Worm (Caenorhabditis elegans) whole organism, L3 larva: Measurements from ENCODE around the gene F53B3.6.

Experiments used
- R02D3.7 ChIP-seq: fragments of 150-350 bp; optimal IDR thresholded peaks from 2 replicates; lab custom pipeline; 2014; ENCODE audit warnings: missing biosample characterization, missing genetic modification characterization
- ama-1 ChIP-seq: fragments of 150-350 bp; optimal IDR thresholded peaks from 2 replicates; lab custom pipeline; 2018
- ceh-28 ChIP-seq: fragments of 150-350 bp; optimal IDR thresholded peaks from 2 replicates; lab custom pipeline; 2014; ENCODE audit warnings: missing biosample characterization, missing genetic modification reagents, missing genetic modification characterization
- ceh-82 ChIP-seq: fragments of 150-350 bp; optimal IDR thresholded peaks from 2 replicates; lab custom pipeline; 2014; ENCODE audit warnings: missing biosample characterization, missing genetic modification characterization
- ceh-9 ChIP-seq: sonication (generic microtip); optimal IDR thresholded peaks from 2 replicates; lab custom pipeline; 2018; ENCODE audit warnings: missing biosample characterization, missing genetic modification characterization
- daf-12 ChIP-seq: fragments of 150-350 bp; optimal IDR thresholded peaks from 2 replicates; lab custom pipeline; 2014; ENCODE audit warnings: missing biosample characterization, missing genetic modification reagents, missing genetic modification characterization
- egl-27 ChIP-seq: sonication (generic microtip); optimal IDR thresholded peaks from 4 replicates; lab custom pipeline; 2017; ENCODE audit warnings: missing biosample characterization, missing genetic modification reagents, missing genetic modification characterization
- elt-1 ChIP-seq: fragments of 150-350 bp; optimal IDR thresholded peaks from 2 replicates; lab custom pipeline; 2014; ENCODE audit warnings: missing biosample characterization, missing genetic modification characterization
- elt-2 ChIP-seq: sonication (generic microtip); optimal IDR thresholded peaks from 2 replicates; lab custom pipeline; 2016; ENCODE audit warnings: missing genetic modification reagents, mild to moderate bottlenecking, missing genetic modification characterization, missing compliant biosample characterization
- elt-3 ChIP-seq, 3 experiments: fragments of 150-350 bp in 1 of 3; sonication (generic microtip) in 2 of 3; optimal IDR thresholded peaks; 2 replicates in 2 of 3; 4 replicates in 1 of 3; lab custom pipeline; 2014 to 2017; ENCODE audit warnings: missing biosample characterization in 3 of 3, missing genetic modification characterization in 3 of 3
- fkh-10 ChIP-seq: sonication (generic microtip); optimal IDR thresholded peaks from 2 replicates; lab custom pipeline; 2017; ENCODE audit warnings: missing biosample characterization, missing genetic modification reagents, missing genetic modification characterization
- hmg-11 ChIP-seq: sonication (generic microtip); optimal IDR thresholded peaks from 2 replicates; lab custom pipeline; 2016; ENCODE audit warnings: missing genetic modification characterization, missing compliant biosample characterization
- lin-15B ChIP-seq: fragments of 150-350 bp; optimal IDR thresholded peaks from 2 replicates; lab custom pipeline; 2014; ENCODE audit warnings: missing biosample characterization, missing genetic modification characterization
- lin-39 ChIP-seq: fragments of 150-350 bp; optimal IDR thresholded peaks from 2 replicates; lab custom pipeline; 2018; ENCODE audit warnings: missing biosample characterization, missing genetic modification reagents, missing genetic modification characterization
- mml-1 ChIP-seq: fragments of 150-350 bp; sonication (generic microtip); optimal IDR thresholded peaks from 3 replicates; lab custom pipeline; 2014; ENCODE audit warnings: missing biosample characterization, missing genetic modification characterization
- nhr-12 ChIP-seq: fragments of 150-350 bp; optimal IDR thresholded peaks from 2 replicates; lab custom pipeline; 2014; ENCODE audit warnings: missing biosample characterization, missing genetic modification characterization
- nhr-23 ChIP-seq: fragments of 150-350 bp; optimal IDR thresholded peaks from 2 replicates; lab custom pipeline; 2014; ENCODE audit warnings: missing biosample characterization, missing genetic modification reagents, missing genetic modification characterization
- nhr-237 ChIP-seq: fragments of 150-350 bp; optimal IDR thresholded peaks from 2 replicates; lab custom pipeline; 2014; ENCODE audit warnings: missing biosample characterization, missing genetic modification characterization
- nhr-25 ChIP-seq: sonication (generic microtip); optimal IDR thresholded peaks from 2 replicates; lab custom pipeline; 2017; ENCODE audit warnings: missing biosample characterization, missing genetic modification characterization
- nhr-28 ChIP-seq: fragments of 150-350 bp; optimal IDR thresholded peaks from 2 replicates; lab custom pipeline; 2014; ENCODE audit warnings: missing biosample characterization, missing genetic modification characterization
- nhr-43 ChIP-seq: sonication (generic microtip); optimal IDR thresholded peaks from 2 replicates; lab custom pipeline; 2016; ENCODE audit warnings: mild to moderate bottlenecking, missing genetic modification characterization, missing compliant biosample characterization; ENCODE audit not compliant: poor library complexity, severe bottlenecking
- nhr-67 ChIP-seq: fragments of 150-350 bp; optimal IDR thresholded peaks from 2 replicates; lab custom pipeline; 2014; ENCODE audit warnings: missing biosample characterization, missing genetic modification characterization
- nhr-76 ChIP-seq: fragments of 150-350 bp; sonication (generic microtip); optimal IDR thresholded peaks from 5 replicates; lab custom pipeline; 2014; ENCODE audit warnings: missing biosample characterization, missing genetic modification characterization
- pha-4 ChIP-seq: fragments of 150-350 bp; optimal IDR thresholded peaks from 2 replicates; lab custom pipeline; 2014; ENCODE audit warnings: missing biosample characterization, missing genetic modification reagents, missing genetic modification characterization
- pqm-1 ChIP-seq: fragments of 150-350 bp; optimal IDR thresholded peaks from 2 replicates; lab custom pipeline; 2017; ENCODE audit warnings: missing biosample characterization, missing genetic modification characterization, inconsistent platforms
- sea-2 ChIP-seq: fragments of 150-350 bp; sonication (generic microtip); optimal IDR thresholded peaks from 4 replicates; lab custom pipeline; 2014; ENCODE audit warnings: missing biosample characterization, missing genetic modification reagents, missing genetic modification characterization
- skn-1 ChIP-seq: fragments of 150-350 bp; optimal IDR thresholded peaks from 2 replicates; lab custom pipeline; 2014; ENCODE audit warnings: missing biosample characterization, missing genetic modification characterization
- snpc-4 ChIP-seq: fragments of 150-350 bp; optimal IDR thresholded peaks from 2 replicates; lab custom pipeline; 2014; ENCODE audit warnings: missing biosample characterization, missing genetic modification characterization
- tbx-2 ChIP-seq: sonication (generic microtip); optimal IDR thresholded peaks from 2 replicates; lab custom pipeline; 2016; ENCODE audit warnings: mild to moderate bottlenecking, missing genetic modification characterization, missing compliant biosample characterization
- unc-39 ChIP-seq: sonication (generic microtip); optimal IDR thresholded peaks from 4 replicates; lab custom pipeline; 2017; ENCODE audit warnings: missing biosample characterization, missing genetic modification characterization
- unc-62 ChIP-seq: fragments of 150-350 bp; sonication (generic microtip); optimal IDR thresholded peaks from 4 replicates; lab custom pipeline; 2014; ENCODE audit warnings: missing biosample characterization, missing genetic modification reagents, missing genetic modification characterization
- zag-1 ChIP-seq: fragments of 150-350 bp; optimal IDR thresholded peaks from 2 replicates; lab custom pipeline; 2014; ENCODE audit warnings: missing biosample characterization, missing genetic modification characterization
- ztf-11 ChIP-seq: fragments of 150-350 bp; optimal IDR thresholded peaks from 2 replicates; lab custom pipeline; 2014; ENCODE audit warnings: missing biosample characterization, missing genetic modification characterization
- ztf-4 ChIP-seq: fragments of 150-350 bp; optimal IDR thresholded peaks from 2 replicates; lab custom pipeline; 2014; ENCODE audit warnings: missing biosample characterization, missing genetic modification characterization

The F53B3.6 gene

DNA sequence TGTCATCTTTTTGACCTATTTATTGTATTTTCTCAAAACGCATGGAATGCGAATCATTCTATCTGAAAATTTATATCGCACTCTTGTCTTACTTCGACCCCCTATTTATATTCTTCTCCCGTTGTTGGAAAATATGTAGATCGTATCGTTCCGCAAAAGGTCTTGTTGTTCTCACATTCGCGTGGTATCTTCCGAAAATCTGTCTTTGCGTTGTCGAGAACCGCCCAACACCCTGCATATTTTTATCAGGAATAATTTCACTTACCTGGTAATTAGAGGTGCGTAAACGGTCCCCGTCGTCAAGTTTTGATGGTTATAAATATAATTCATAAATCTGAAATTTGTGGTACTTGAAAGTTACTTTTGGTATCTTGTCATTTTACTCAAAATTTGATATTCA lies 38.8 kb downstream of the F53B3.6 start:
- TF ChIP-seq nhr-67 (tag; lab: Kevin White, UChicago) (no peak), elt-1 (tag; lab: Kevin White, UChicago) (peak; percentile 47)

DNA sequence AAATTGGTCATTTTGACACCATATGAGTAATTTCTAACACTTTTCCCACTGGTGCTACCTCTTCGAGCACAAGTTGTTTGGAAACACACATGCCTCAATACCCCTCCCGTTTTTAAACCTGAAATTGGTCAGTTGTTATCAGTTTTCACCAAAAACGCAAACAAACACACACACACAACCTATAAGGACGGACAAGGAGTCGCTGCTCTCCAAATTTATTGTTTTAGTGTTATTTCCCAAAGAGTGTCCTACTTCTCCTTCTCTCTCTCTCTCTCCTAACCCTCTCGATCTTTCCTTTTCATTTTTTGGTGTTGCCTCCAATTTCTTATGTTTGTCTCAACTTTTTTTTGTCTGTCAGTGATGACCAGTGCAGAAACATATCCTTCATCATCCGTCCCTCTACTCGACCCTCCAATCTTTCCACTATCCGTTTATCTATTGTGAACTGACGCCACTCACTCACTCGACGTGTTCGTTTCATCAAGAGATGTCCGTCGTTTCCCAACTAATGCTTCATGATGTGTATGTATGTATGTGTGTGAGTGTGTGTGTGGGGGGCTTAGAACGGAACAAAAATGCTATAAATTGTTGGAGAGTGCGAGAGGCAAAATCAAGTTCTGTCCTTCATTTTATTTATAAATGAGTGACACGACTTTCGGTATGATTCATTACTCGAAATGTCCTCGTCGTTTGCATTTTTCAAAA lies 39.8 kb downstream of the F53B3.6 start:
- no peak for TF ChIP-seq R02D3.7
- TF ChIP-seq nhr-25 (tag; lab: Kevin White, UChicago): peak; percentile 72
- no peak for TF ChIP-seq ztf-4
- TF ChIP-seq ceh-82 (tag; lab: Kevin White, UChicago): no peak
- peak; percentile 35 for TF ChIP-seq pqm-1 (tag; lab: Kevin White, UChicago)
- TF ChIP-seq skn-1 (tag; lab: Kevin White, UChicago): no peak
- no peak for TF ChIP-seq ceh-9 (tag; lab: Kevin White, UChicago)
- peak; percentile 10 for TF ChIP-seq nhr-23 (tag; lab: Kevin White, UChicago)
- TF ChIP-seq lin-15B: no peak
- TF ChIP-seq nhr-12 (tag; lab: Kevin White, UChicago): no peak
- peak; percentile 83 for TF ChIP-seq unc-62 (GFP tag; lab: Kevin White, UChicago)
- no peak for TF ChIP-seq lin-39 (tag; lab: Kevin White, UChicago)
- peak; percentile 20 for TF ChIP-seq mml-1 (tag; lab: Kevin White, UChicago)
- no peak for TF ChIP-seq zag-1 (tag; lab: Kevin White, UChicago)
- TF ChIP-seq ztf-11 (tag; lab: Kevin White, UChicago): no peak
- TF ChIP-seq elt-2 (tag; lab: Kevin White, UChicago): peak; percentile 48
- no peak for TF ChIP-seq nhr-76
- TF ChIP-seq unc-39 (tag; lab: Kevin White, UChicago): no peak
- no peak for TF ChIP-seq nhr-67 (tag; lab: Kevin White, UChicago)
- peak; percentile 27 for TF ChIP-seq pha-4 (tag; lab: Kevin White, UChicago)
- TF ChIP-seq elt-3 (tag; optimal IDR thresholded peaks at IDR 0.05; lab: Kevin White, UChicago): no peak
- no peak for TF ChIP-seq nhr-43 (tag; lab: Kevin White, UChicago)
- TF ChIP-seq ceh-28 (tag; lab: Kevin White, UChicago): no peak

DNA sequence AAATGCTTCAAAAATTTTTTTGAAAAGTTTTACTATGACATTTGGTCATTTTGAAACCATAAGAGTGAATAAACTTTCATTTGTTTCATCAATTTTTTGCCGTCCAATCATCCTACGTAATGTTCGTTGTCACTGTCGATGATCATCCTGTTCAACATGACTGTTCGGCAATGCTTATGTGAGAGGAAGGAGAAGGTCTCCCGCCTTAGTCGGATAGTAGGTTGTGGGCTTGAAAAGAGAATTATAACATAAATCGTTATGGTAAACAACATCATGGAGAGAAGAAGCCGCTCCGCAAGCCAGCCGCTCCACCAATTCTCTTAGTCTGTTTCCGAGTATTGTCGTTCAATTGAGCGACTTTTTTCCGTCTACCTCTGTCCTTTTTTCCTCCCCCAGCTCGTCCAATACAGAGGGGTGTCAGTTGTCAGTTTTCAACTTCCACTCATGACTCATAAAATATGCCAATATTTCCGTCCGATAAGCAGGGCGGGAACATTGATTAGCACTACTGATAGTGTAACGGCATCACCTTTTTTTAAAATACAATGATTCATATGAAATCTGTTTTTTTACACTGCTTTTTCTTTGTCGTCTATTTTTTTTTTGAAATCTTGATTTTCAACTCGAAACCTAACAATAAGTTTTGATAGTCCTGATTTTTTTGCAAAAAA lies 42.2 kb downstream of the F53B3.6 start:
- TF ChIP-seq lin-15B (no peak), hmg-11 (tag; lab: Kevin White, UChicago) (no peak), tbx-2 (tag; lab: Kevin White, UChicago) (no peak), pqm-1 (tag; lab: Kevin White, UChicago) (peak; percentile 72), ztf-11 (tag; lab: Kevin White, UChicago) (no peak), nhr-28 (no peak), ztf-4 (no peak), ama-1 (lab: Kevin White, UChicago) (peak; percentile 12), fkh-10 (GFP tag; lab: Kevin White, UChicago) (no peak), zag-1 (tag; lab: Kevin White, UChicago) (no peak), nhr-43 (tag; lab: Kevin White, UChicago) (no peak), elt-2 (tag; lab: Kevin White, UChicago) (peak; percentile 78), elt-3 (tag; optimal IDR thresholded peaks at IDR 0.05; lab: Kevin White, UChicago) (no peak), nhr-237 (tag; lab: Kevin White, UChicago) (no peak), snpc-4 (tag; lab: Kevin White, UChicago) (no peak), daf-12 (no peak), R02D3.7 (no peak), elt-1 (tag; lab: Kevin White, UChicago) (no peak), unc-62 (GFP tag; lab: Kevin White, UChicago) (no peak), egl-27 (tag; lab: Kevin White, UChicago) (no peak)

DNA sequence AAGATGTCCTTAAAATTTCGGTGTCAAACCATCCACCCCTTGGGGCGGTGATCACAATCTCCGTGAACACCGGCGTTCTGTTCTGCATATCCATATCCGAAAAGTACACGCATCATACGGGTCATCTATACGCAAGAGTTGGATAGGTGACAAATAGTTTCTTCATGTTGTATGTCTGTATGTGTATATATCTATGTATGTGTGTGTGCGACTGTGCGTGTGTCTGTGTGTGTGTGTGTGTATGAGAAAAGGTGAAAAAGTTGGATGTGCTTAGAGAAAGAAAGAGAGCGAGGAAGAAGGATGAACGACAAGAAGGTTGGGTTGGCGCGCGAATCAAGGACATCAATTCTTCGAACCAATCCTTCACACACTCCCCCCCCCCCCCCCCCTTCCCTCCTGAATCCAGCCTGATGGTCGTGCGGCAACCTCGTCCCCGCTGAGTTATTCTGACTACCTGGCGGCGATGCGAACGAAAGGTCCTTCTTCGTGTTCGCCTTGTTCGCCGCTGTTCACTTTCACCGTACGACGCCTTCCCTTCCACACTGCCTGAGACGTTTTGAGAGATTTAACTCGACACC lies 43.4 kb downstream of the F53B3.6 start:
- no peak for TF ChIP-seq zag-1 (tag; lab: Kevin White, UChicago)
- no peak for TF ChIP-seq elt-2 (tag; lab: Kevin White, UChicago)
- TF ChIP-seq nhr-23 (tag; lab: Kevin White, UChicago): peak; percentile 82
- peak; percentile 84 for TF ChIP-seq nhr-25 (tag; lab: Kevin White, UChicago)
- TF ChIP-seq nhr-67 (tag; lab: Kevin White, UChicago): no peak
- TF ChIP-seq egl-27 (tag; lab: Kevin White, UChicago): no peak
- TF ChIP-seq sea-2 (GFP tag; lab: Kevin White, UChicago): no peak
